Worm (Caenorhabditis elegans) whole organism, young adult: ENCODE measurements around the gene rbm-26.

Source experiments
- B0261.1 ChIP-seq: sonication (generic microtip); optimal IDR thresholded peaks from 2 replicates; lab custom pipeline; 2016; ENCODE audit warnings: mild to moderate bottlenecking, missing genetic modification characterization, moderate library complexity, missing compliant biosample characterization
- D2030.7 ChIP-seq: fragments of 200-800 bp; sonication (Bioruptor generic); IDR thresholded peaks from 2 replicates; pipeline ENCODE4 v1.3.6; 2022; ENCODE audit warnings: missing genetic modification reagents, missing genetic modification characterization, missing compliant biosample characterization
- F22D6.2 ChIP-seq: sonication (generic microtip); optimal IDR thresholded peaks from 2 replicates; lab custom pipeline; 2016; ENCODE audit warnings: mild to moderate bottlenecking, missing genetic modification characterization, missing compliant biosample characterization
- F52B5.7 ChIP-seq: sonication (generic microtip); optimal IDR thresholded peaks from 2 replicates; lab custom pipeline; 2016; ENCODE audit warnings: mild to moderate bottlenecking, missing genetic modification characterization, missing compliant biosample characterization
- T07F8.4 ChIP-seq: sonication (generic microtip); optimal IDR thresholded peaks from 2 replicates; lab custom pipeline; 2016; ENCODE audit warnings: mild to moderate bottlenecking, missing genetic modification characterization, moderate library complexity, missing compliant biosample characterization
- T26A5.8 ChIP-seq: sonication (generic microtip); optimal IDR thresholded peaks from 2 replicates; lab custom pipeline; 2016; ENCODE audit warnings: missing genetic modification characterization, missing compliant biosample characterization
- Y53F4B.3 ChIP-seq: fragments of 200-800 bp; sonication (Bioruptor generic); IDR thresholded peaks from 2 replicates; pipeline ENCODE4 v1.3.6; 2022; ENCODE audit warnings: missing genetic modification reagents, missing genetic modification characterization, missing compliant biosample characterization
- Y56A3A.18 ChIP-seq: fragments of 200-800 bp; sonication (Bioruptor generic); IDR thresholded peaks from 2 replicates; pipeline ENCODE4 v1.3.6; 2022; ENCODE audit warnings: missing genetic modification reagents, missing genetic modification characterization, missing compliant biosample characterization
- Y67H2A.10 ChIP-seq: fragments of 200-800 bp; sonication (Bioruptor generic); conservative IDR thresholded peaks from 2 replicates; pipeline ENCODE4 v1.3.6; 2022; ENCODE audit warnings: missing genetic modification reagents, missing genetic modification characterization, missing compliant biosample characterization
- akir-1 ChIP-seq: fragments of 200-800 bp; sonication (Bioruptor generic); optimal IDR thresholded peaks from 2 replicates; lab custom pipeline; 2018; ENCODE audit warnings: mild to moderate bottlenecking, missing genetic modification characterization, moderate library complexity, missing compliant biosample characterization
- aptf-3 ChIP-seq: fragments of 200-800 bp; sonication (Bioruptor generic); IDR thresholded peaks from 2 replicates; pipeline ENCODE4 v1.3.6; 2022; ENCODE audit warnings: missing genetic modification characterization, missing compliant biosample characterization
- atf-7 ChIP-seq: sonication (generic microtip); optimal IDR thresholded peaks from 2 replicates; lab custom pipeline; 2017; ENCODE audit warnings: mild to moderate bottlenecking, missing genetic modification characterization, missing compliant biosample characterization
- attf-3 ChIP-seq: fragments of 200-800 bp; sonication (Bioruptor generic); conservative IDR thresholded peaks from 2 replicates; pipeline ENCODE4 v1.3.6; 2022; ENCODE audit warnings: missing genetic modification reagents, missing genetic modification characterization, missing compliant biosample characterization
- attf-6 ChIP-seq: fragments of 200-800 bp; sonication (Bioruptor generic); IDR thresholded peaks from 2 replicates; pipeline ENCODE4 v1.3.6; 2022; ENCODE audit warnings: missing genetic modification reagents, missing genetic modification characterization, missing compliant biosample characterization
- bed-2 ChIP-seq: fragments of 200-800 bp; sonication (Bioruptor generic); IDR thresholded peaks from 2 replicates; pipeline ENCODE4 v1.3.6; 2022; ENCODE audit warnings: missing genetic modification reagents, missing genetic modification characterization, missing compliant biosample characterization
- ccch-3 ChIP-seq: fragments of 200-800 bp; sonication (Bioruptor generic); optimal IDR thresholded peaks from 2 replicates; lab custom pipeline; 2018; ENCODE audit warnings: mild to moderate bottlenecking, missing genetic modification characterization, missing compliant biosample characterization
- ceh-27 ChIP-seq: fragments of 200-800 bp; sonication (Bioruptor generic); optimal IDR thresholded peaks from 2 replicates; lab custom pipeline; 2018; ENCODE audit warnings: mild to moderate bottlenecking, missing genetic modification characterization, moderate library complexity, missing compliant biosample characterization
- ceh-40 ChIP-seq: fragments of 200-800 bp; sonication (Bioruptor generic); IDR thresholded peaks from 2 replicates; pipeline ENCODE4 v1.3.6; 2022; ENCODE audit warnings: missing genetic modification characterization, missing compliant biosample characterization
- ceh-91 ChIP-seq: fragments of 200-800 bp; sonication (Bioruptor generic); IDR thresholded peaks from 2 replicates; pipeline ENCODE4 v1.3.6; 2022; ENCODE audit warnings: missing genetic modification reagents, missing genetic modification characterization, missing compliant biosample characterization
- die-1 ChIP-seq: sonication (generic microtip); optimal IDR thresholded peaks from 2 replicates; lab custom pipeline; 2016; ENCODE audit warnings: missing genotype, mild to moderate bottlenecking, missing genetic modification characterization, missing compliant biosample characterization
- dpl-1 ChIP-seq: fragments of 150-350 bp; optimal IDR thresholded peaks from 2 replicates; lab custom pipeline; 2014; ENCODE audit warnings: missing biosample characterization, missing genetic modification reagents, missing genetic modification characterization
- efl-1 ChIP-seq: fragments of 150-350 bp; optimal IDR thresholded peaks from 2 replicates; lab custom pipeline; 2014; ENCODE audit warnings: missing biosample characterization, missing genetic modification reagents, missing genetic modification characterization
- egl-18 ChIP-seq: fragments of 200-800 bp; sonication (Bioruptor generic); IDR thresholded peaks from 2 replicates; pipeline ENCODE4 v1.3.6; 2022; ENCODE audit warnings: missing genetic modification reagents, missing genetic modification characterization, missing compliant biosample characterization
- fkh-3 ChIP-seq: sonication (generic microtip); optimal IDR thresholded peaks from 2 replicates; lab custom pipeline; 2016; ENCODE audit warnings: mild to moderate bottlenecking, missing genetic modification characterization, missing compliant biosample characterization
- gei-17 ChIP-seq: fragments of 200-800 bp; sonication (Bioruptor generic); optimal IDR thresholded peaks from 2 replicates; lab custom pipeline; 2018; ENCODE audit warnings: mild to moderate bottlenecking, missing genetic modification characterization, missing compliant biosample characterization
- him-1 ChIP-seq: sonication (generic microtip); optimal IDR thresholded peaks from 2 replicates; lab custom pipeline; 2016; ENCODE audit warnings: missing genotype, missing genetic modification reagents, missing genetic modification characterization, missing compliant biosample characterization
- hlh-26 ChIP-seq: fragments of 200-800 bp; sonication (Bioruptor generic); conservative IDR thresholded peaks from 2 replicates; pipeline ENCODE4 v1.3.6; 2022; ENCODE audit warnings: missing genetic modification reagents, missing genetic modification characterization, missing compliant biosample characterization
- hmg-20 ChIP-seq: fragments of 200-800 bp; sonication (Bioruptor generic); IDR thresholded peaks from 2 replicates; pipeline ENCODE4 v1.3.6; 2022; ENCODE audit warnings: missing genetic modification reagents, missing genetic modification characterization, missing compliant biosample characterization
- let-607 ChIP-seq, 2 experiments: fragments of 200-800 bp in 1 of 2; sonication (Bioruptor generic) in 1 of 2; sonication (generic microtip) in 1 of 2; optimal IDR thresholded peaks; 2 replicates each; lab custom pipeline; 2016 to 2018; ENCODE audit warnings: mild to moderate bottlenecking in 2 of 2, missing compliant biosample characterization in 2 of 2, missing genetic modification characterization in 2 of 2, moderate library complexity in 2 of 2, missing genotype in 1 of 2
- lin-35 ChIP-seq, 3 experiments: fragments of 150-350 bp in 2 of 3; sonication (generic microtip) in 1 of 3; optimal IDR thresholded peaks; 2 replicates each; lab custom pipeline; 2014 to 2018; ENCODE audit warnings: missing biosample characterization in 3 of 3, missing genetic modification characterization in 3 of 3, missing genetic modification reagents in 3 of 3
- lin-40 ChIP-seq: sonication (generic microtip); optimal IDR thresholded peaks from 2 replicates; lab custom pipeline; 2016; ENCODE audit warnings: missing genetic modification characterization, mild to moderate bottlenecking, missing compliant biosample characterization, missing genotype, missing genetic modification reagents
- lin-54 ChIP-seq: fragments of 200-800 bp; sonication (Bioruptor generic); optimal IDR thresholded peaks from 2 replicates; lab custom pipeline; 2018; ENCODE audit warnings: mild to moderate bottlenecking, missing genetic modification characterization, missing compliant biosample characterization
- lsl-1 ChIP-seq: fragments of 200-800 bp; sonication (Bioruptor generic); optimal IDR thresholded peaks from 2 replicates; lab custom pipeline; 2018; ENCODE audit warnings: mild to moderate bottlenecking, missing genetic modification characterization, moderate library complexity, missing compliant biosample characterization
- mcd-1 ChIP-seq: fragments of 200-800 bp; sonication (Bioruptor generic); IDR thresholded peaks from 2 replicates; pipeline ENCODE4 v1.3.6; 2022; ENCODE audit warnings: missing genetic modification reagents, missing genetic modification characterization, missing compliant biosample characterization
- mel-28 ChIP-seq: sonication (generic microtip); optimal IDR thresholded peaks from 2 replicates; lab custom pipeline; 2016; ENCODE audit warnings: borderline replicate concordance, mild to moderate bottlenecking, missing genetic modification characterization, missing compliant biosample characterization
- nfyb-1 ChIP-seq: fragments of 200-800 bp; sonication (Bioruptor generic); IDR thresholded peaks from 2 replicates; pipeline ENCODE4 v1.3.6; 2022; ENCODE audit warnings: missing genetic modification reagents, missing genetic modification characterization, missing compliant biosample characterization
- nhr-27 ChIP-seq: fragments of 200-800 bp; sonication (Bioruptor generic); optimal IDR thresholded peaks from 2 replicates; lab custom pipeline; 2018; ENCODE audit warnings: mild to moderate bottlenecking, missing genetic modification characterization, moderate library complexity, missing compliant biosample characterization
- pha-4 ChIP-seq: fragments of 150-350 bp; sonication (generic microtip); optimal IDR thresholded peaks from 2 replicates; lab custom pipeline; 2014; ENCODE audit warnings: missing biosample characterization, missing genetic modification reagents, missing genetic modification characterization
- rec-8 ChIP-seq, 2 experiments: sonication (generic microtip); optimal IDR thresholded peaks; 2 replicates each; lab custom pipeline; 2016; ENCODE audit warnings: mild to moderate bottlenecking in 2 of 2, missing genetic modification characterization in 2 of 2, missing genetic modification reagents in 2 of 2, missing genotype in 2 of 2, missing biosample characterization in 1 of 2, missing compliant biosample characterization in 1 of 2, moderate library complexity in 1 of 2
- sdz-38 ChIP-seq: sonication (generic microtip); optimal IDR thresholded peaks from 2 replicates; lab custom pipeline; 2016; ENCODE audit warnings: missing genotype, missing genetic modification characterization, missing compliant biosample characterization
- snpc-3.4 ChIP-seq: sonication (generic microtip); optimal IDR thresholded peaks from 2 replicates; lab custom pipeline; 2017; ENCODE audit warnings: missing genetic modification characterization, mild to moderate bottlenecking, missing compliant biosample characterization, antibody characterized with exemption, moderate library complexity, missing genotype, missing genetic modification reagents
- tlf-1 ChIP-seq: fragments of 200-800 bp; sonication (Bioruptor generic); optimal IDR thresholded peaks from 2 replicates; lab custom pipeline; 2018; ENCODE audit warnings: mild to moderate bottlenecking, missing genetic modification characterization, missing compliant biosample characterization
- unc-62 ChIP-seq: fragments of 150-350 bp; optimal IDR thresholded peaks from 2 replicates; lab custom pipeline; 2014; ENCODE audit warnings: missing biosample characterization, missing genetic modification reagents, missing genetic modification characterization
- xnd-1 ChIP-seq: sonication (generic microtip); optimal IDR thresholded peaks from 2 replicates; lab custom pipeline; 2016; ENCODE audit warnings: missing genotype, missing genetic modification reagents, missing genetic modification characterization, missing compliant biosample characterization
- ztf-25 ChIP-seq: fragments of 200-800 bp; sonication (Bioruptor generic); IDR thresholded peaks from 2 replicates; pipeline ENCODE4 v1.3.6; 2022; ENCODE audit warnings: missing genetic modification reagents, missing genetic modification characterization, missing compliant biosample characterization
- ztf-28 ChIP-seq: fragments of 200-800 bp; sonication (Bioruptor generic); IDR thresholded peaks from 2 replicates; pipeline ENCODE4 v1.3.6; 2022; ENCODE audit warnings: missing genetic modification reagents, missing genetic modification characterization, missing compliant biosample characterization

rbm-26 gene

ce11 chrIII:5719105-5719831, 7.9 kb downstream of the rbm-26 start:
- TF ChIP-seq Y53F4B.3 (no peak), ceh-27 (GFP tag; lab: Kevin White, UChicago) (no peak), efl-1 (no peak), akir-1 (GFP tag; lab: Kevin White, UChicago) (no peak), aptf-3 (no peak), ceh-91 (GFP tag; lab: Robert Waterston, UW) (no peak)

- TF ChIP-seq D2030.7 (GFP tag; lab: Robert Waterston, UW), result peak; percentile 49; the same call in 1 of the 2 replicates
- TF ChIP-seq xnd-1 (tag; lab: Kevin White, UChicago), result peak; percentile 76
- TF ChIP-seq rec-8 (tag; optimal IDR thresholded peaks at IDR 0.05; lab: Kevin White, UChicago), result no peak
- peak; percentile 98 for TF ChIP-seq lin-54 (GFP tag; lab: Kevin White, UChicago)
- no peak for TF ChIP-seq mel-28 (tag; lab: Kevin White, UChicago)
- TF ChIP-seq unc-62 (GFP tag; lab: Kevin White, UChicago), result no peak
- no peak for TF ChIP-seq hlh-26 (GFP tag; lab: Robert Waterston, UW)
- peak; percentile 8 for TF ChIP-seq him-1 (tag; lab: Kevin White, UChicago)
- no peak for TF ChIP-seq T07F8.4 (tag; lab: Kevin White, UChicago)
- no peak for TF ChIP-seq ztf-28
- no peak for TF ChIP-seq attf-3 (GFP tag; lab: Robert Waterston, UW)
- TF ChIP-seq ccch-3 (GFP tag; lab: Kevin White, UChicago), result no peak
- peak; percentile 68 for TF ChIP-seq lsl-1 (GFP tag; lab: Kevin White, UChicago)
- TF ChIP-seq akir-1 (GFP tag; lab: Kevin White, UChicago), result no peak
- no peak for TF ChIP-seq fkh-3 (tag; lab: Kevin White, UChicago)
- no peak for TF ChIP-seq attf-6 (GFP tag; lab: Robert Waterston, UW)
- TF ChIP-seq lin-35 (GFP tag; optimal IDR thresholded peaks at IDR 0.05; lab: Kevin White, UChicago), result peak; percentile 48 to 75 (median 60)
- TF ChIP-seq let-607 (tag; optimal IDR thresholded peaks at IDR 0.05; lab: Kevin White, UChicago), result no peak
- no peak for TF ChIP-seq Y56A3A.18 (GFP tag; lab: Robert Waterston, UW)
- peak; percentile 64 for TF ChIP-seq tlf-1 (GFP tag; lab: Kevin White, UChicago)
- TF ChIP-seq F52B5.7, result no peak
- no peak for TF ChIP-seq T26A5.8 (tag; lab: Kevin White, UChicago)
- no peak for TF ChIP-seq sdz-38 (tag; lab: Kevin White, UChicago)
- TF ChIP-seq bed-2, result no peak
- TF ChIP-seq B0261.1 (tag; lab: Kevin White, UChicago), result no peak
- TF ChIP-seq snpc-3.4 (tag; lab: Kevin White, UChicago), result no peak
- TF ChIP-seq efl-1, result peak; percentile 78
- no peak for TF ChIP-seq F22D6.2 (tag; lab: Kevin White, UChicago)
- TF ChIP-seq nfyb-1 (GFP tag; lab: Robert Waterston, UW), result no peak
- no peak for TF ChIP-seq hmg-20 (GFP tag; lab: Robert Waterston, UW)
- TF ChIP-seq aptf-3, result no peak
- TF ChIP-seq ceh-27 (GFP tag; lab: Kevin White, UChicago), result no peak
- peak; percentile 36; the same call in 1 of the 2 replicates for TF ChIP-seq mcd-1 (GFP tag; lab: Robert Waterston, UW)
- TF ChIP-seq atf-7 (tag; lab: Kevin White, UChicago), result no peak
- TF ChIP-seq pha-4 (tag; lab: Kevin White, UChicago), result no peak
- no peak for TF ChIP-seq Y67H2A.10 (GFP tag; lab: Robert Waterston, UW)
- no peak for TF ChIP-seq lin-40 (tag; lab: Kevin White, UChicago)
- TF ChIP-seq ztf-25 (GFP tag; lab: Robert Waterston, UW), result no peak
- no peak for TF ChIP-seq gei-17
- peak; percentile 78 for TF ChIP-seq dpl-1 (GFP tag; lab: Kevin White, UChicago)
- no peak for TF ChIP-seq nhr-27
- TF ChIP-seq ceh-40 (GFP tag; lab: Robert Waterston, UW), result no peak
- no peak for TF ChIP-seq die-1 (tag; lab: Kevin White, UChicago)
- TF ChIP-seq egl-18 (GFP tag; lab: Robert Waterston, UW), result no peak
These were observed 8.5 kb downstream of the rbm-26 start for ce11 chrIII:5719832-5720194.
